Fruit fly (Drosophila melanogaster) Kc167 (cell line): ENCODE measurements around the gene Jhbp13.

Source experiments
- Sin3A ChIP-seq: fragments of >200 bp; optimal IDR thresholded peaks from 2 replicates; lab custom pipeline; 2018; ENCODE audit warnings: missing external identifiers
- h ChIP-seq: fragments of >200 bp; optimal IDR thresholded peaks from 3 replicates; lab custom pipeline; 2018; ENCODE audit warnings: missing external identifiers
- psq ChIP-seq: fragments of >200 bp; optimal IDR thresholded peaks from 2 replicates; lab custom pipeline; 2017; ENCODE audit warnings: missing external identifiers
- ttk ChIP-seq: sonication (Bioruptor generic); optimal IDR thresholded peaks from 2 replicates; lab custom pipeline; 2017; ENCODE audit warnings: missing external identifiers

dm6 chr2L:13236194-13236593 lies 3.6 kb upstream of the Jhbp13 start, which contains the start of gene Jhbp14:
- TF ChIP-seq psq (lab: Kevin White, UChicago) (no peak), h (lab: Kevin White, UChicago) (no peak), ttk (lab: Kevin White, UChicago) (no peak), Sin3A (lab: Kevin White, UChicago) (no peak)
